Fruit fly (Drosophila melanogaster) whole organism, adult: ENCODE measurements around the gene CG11263.

Source experiments
- CG1620 ChIP-seq: fragments of 200-800 bp; sonication (Bioruptor generic); optimal IDR thresholded peaks from 2 replicates; lab custom pipeline; 2016; ENCODE audit warnings: missing biosample characterization, missing genetic modification characterization
- CG33017 ChIP-seq: fragments of 200-800 bp; sonication (Bioruptor generic); optimal IDR thresholded peaks from 2 replicates; lab custom pipeline; 2018; ENCODE audit warnings: missing biosample characterization, mild to moderate bottlenecking, missing genetic modification characterization, moderate library complexity
- CG5204 ChIP-seq: fragments of 200-800 bp; sonication (Bioruptor generic); optimal IDR thresholded peaks from 2 replicates; lab custom pipeline; 2016; ENCODE audit warnings: missing biosample characterization, missing genetic modification characterization
- CG7045 ChIP-seq: fragments of 200-800 bp; sonication (Bioruptor generic); optimal IDR thresholded peaks from 2 replicates; lab custom pipeline; 2017; ENCODE audit warnings: missing biosample characterization, mild to moderate bottlenecking, missing genetic modification characterization
- CG7101 ChIP-seq: fragments of 200-800 bp; sonication (Bioruptor generic); optimal IDR thresholded peaks from 2 replicates; lab custom pipeline; 2018; ENCODE audit warnings: missing biosample characterization, mild to moderate bottlenecking, missing genetic modification characterization, moderate library complexity
- Crg-1 ChIP-seq: fragments of 200-800 bp; sonication (Bioruptor generic); optimal IDR thresholded peaks from 2 replicates; lab custom pipeline; 2016; ENCODE audit warnings: missing biosample characterization, missing genetic modification characterization
- Hr96 ChIP-seq: fragments of 200-800 bp; sonication (Bioruptor generic); optimal IDR thresholded peaks from 2 replicates; lab custom pipeline; 2016; ENCODE audit warnings: missing biosample characterization, missing genetic modification characterization
- bab1 ChIP-seq: fragments of 200-800 bp; sonication (Bioruptor generic); optimal IDR thresholded peaks from 3 replicates; lab custom pipeline; 2019; ENCODE audit warnings: missing biosample characterization, mild to moderate bottlenecking, missing genetic modification characterization, moderate library complexity
- cic ChIP-seq: fragments of 200-800 bp; sonication (Bioruptor generic); optimal IDR thresholded peaks from 2 replicates; lab custom pipeline; 2017; ENCODE audit warnings: missing biosample characterization, mild to moderate bottlenecking, missing genetic modification characterization, moderate library complexity
- kay ChIP-seq: fragments of 200-800 bp; sonication (Bioruptor generic); peaks from one replicate; lab custom pipeline; 2016; ENCODE audit warnings: missing biosample characterization, missing genetic modification characterization, borderline replicate concordance
- pad ChIP-seq: fragments of 200-800 bp; sonication (Bioruptor generic); optimal IDR thresholded peaks from 3 replicates; lab custom pipeline; 2017; ENCODE audit warnings: missing biosample characterization, missing genetic modification characterization, mild to moderate bottlenecking, moderate library complexity, missing genetic modification reagents
- tj ChIP-seq: fragments of 200-800 bp; sonication (Bioruptor generic); optimal IDR thresholded peaks from 3 replicates; lab custom pipeline; 2017; ENCODE audit warnings: missing biosample characterization, mild to moderate bottlenecking, missing genetic modification characterization, moderate library complexity
- toe ChIP-seq: fragments of 200-800 bp; sonication (Bioruptor generic); optimal IDR thresholded peaks from 2 replicates; lab custom pipeline; 2016; ENCODE audit warnings: missing biosample characterization, missing genetic modification characterization

DNA sequence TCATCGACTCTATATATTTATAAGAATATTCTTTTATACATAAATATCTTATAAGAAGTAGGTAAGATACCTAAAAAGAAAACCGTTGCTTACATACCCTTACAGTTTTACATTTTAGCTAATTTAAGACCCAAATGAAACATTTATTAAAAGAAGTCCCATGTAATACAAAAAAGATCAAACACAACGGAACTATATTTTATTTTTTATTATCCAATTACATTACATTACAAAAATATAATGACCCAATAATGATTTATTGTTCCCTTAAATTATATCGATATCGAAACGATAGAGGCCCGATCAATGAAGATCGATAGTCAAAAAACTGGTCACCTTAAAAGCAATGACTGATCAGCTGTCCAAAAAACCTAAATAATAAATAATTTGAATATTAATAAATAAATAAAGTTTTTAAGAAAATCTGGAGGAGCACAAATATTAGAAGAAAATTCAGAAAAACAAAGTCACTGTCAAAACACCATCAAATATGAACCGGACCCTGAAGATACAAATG is 1.4 kb downstream of the CG11263 start:
- no peak for TF ChIP-seq Crg-1 (GFP tag; lab: Kevin White, UChicago)
- TF ChIP-seq CG5204 (GFP tag; lab: Kevin White, UChicago) = no peak
- TF ChIP-seq tj (GFP tag; lab: Kevin White, UChicago) = no peak
- TF ChIP-seq cic (GFP tag; lab: Kevin White, UChicago) = no peak
- no peak for TF ChIP-seq toe (GFP tag; lab: Kevin White, UChicago)
- TF ChIP-seq kay = peak; percentile 55
- TF ChIP-seq CG7045 (GFP tag; lab: Kevin White, UChicago) = no peak
- no peak for TF ChIP-seq CG7101 (tag; lab: Kevin White, UChicago)
- no peak for TF ChIP-seq pad (GFP tag; lab: Kevin White, UChicago)
- no peak for TF ChIP-seq CG33017 (tag; lab: Kevin White, UChicago)
- no peak for TF ChIP-seq Hr96 (GFP tag; lab: Kevin White, UChicago)
- TF ChIP-seq bab1 (GFP tag; lab: Kevin White, UChicago) = peak; percentile 34
- no peak for TF ChIP-seq CG1620
